Fruit fly (Drosophila melanogaster) S2 (cell line): ENCODE measurements around the gene ND-75.

Source experiments
- CG8478 ChIP-seq: fragments of >200 bp; optimal IDR thresholded peaks from 2 replicates; lab custom pipeline; 2018
- CTCF ChIP-seq, 2 experiments: fragments of >200 bp; optimal IDR thresholded peaks; 2 replicates each; lab custom pipeline; 2018

ND-75 gene

DNA sequence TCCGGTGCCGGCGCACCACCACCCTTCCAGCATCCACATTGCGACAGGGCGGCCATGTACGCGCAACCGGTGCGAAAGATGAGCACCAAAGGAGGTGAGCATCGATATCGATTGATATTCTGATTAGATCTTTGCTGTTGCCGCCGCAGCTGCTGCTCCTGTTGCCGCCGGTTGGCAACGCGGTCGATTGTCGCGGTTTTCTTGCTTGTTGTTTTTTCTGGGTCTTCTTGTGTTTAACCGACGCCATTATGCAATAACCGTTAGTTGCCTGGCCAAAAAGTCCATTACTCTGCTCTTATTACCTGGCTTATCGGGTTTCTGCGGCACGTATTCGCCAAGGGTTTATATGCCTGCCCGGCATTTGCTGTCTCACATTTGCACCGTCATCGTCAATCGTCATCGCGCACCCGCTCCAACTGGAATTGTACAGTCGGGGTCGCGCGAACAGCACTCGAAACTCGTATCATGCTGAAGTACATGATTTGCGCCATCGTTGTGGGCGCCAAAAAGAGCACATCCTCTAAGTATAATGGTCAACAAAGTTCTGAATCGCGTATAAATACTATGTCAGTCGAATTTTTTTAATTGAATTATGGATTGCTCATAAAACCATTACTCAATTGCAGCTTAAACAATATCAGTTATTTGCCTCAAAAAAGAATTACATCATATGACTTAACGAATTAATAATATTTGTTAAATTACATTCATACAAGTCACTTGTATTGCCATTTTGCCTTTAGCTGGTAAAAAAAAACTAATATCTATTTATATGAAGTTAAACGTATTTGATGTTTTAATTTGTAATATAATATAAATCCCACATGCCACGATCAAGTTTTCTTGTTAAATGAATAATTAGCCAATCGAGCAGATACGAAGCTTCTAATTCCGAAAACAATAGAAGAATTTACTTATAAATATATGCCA is 7.3 kb downstream of the ND-75 start, which contains the start of gene sni:
Gene sni (minus strand): TSS at position 51 of the 930 bp plus-strand sequence.
- TF ChIP-seq CTCF (optimal IDR thresholded peaks at IDR 0.05; lab: Kevin White, UChicago) (no peak), CG8478 (lab: Kevin White, UChicago) (no peak)

DNA sequence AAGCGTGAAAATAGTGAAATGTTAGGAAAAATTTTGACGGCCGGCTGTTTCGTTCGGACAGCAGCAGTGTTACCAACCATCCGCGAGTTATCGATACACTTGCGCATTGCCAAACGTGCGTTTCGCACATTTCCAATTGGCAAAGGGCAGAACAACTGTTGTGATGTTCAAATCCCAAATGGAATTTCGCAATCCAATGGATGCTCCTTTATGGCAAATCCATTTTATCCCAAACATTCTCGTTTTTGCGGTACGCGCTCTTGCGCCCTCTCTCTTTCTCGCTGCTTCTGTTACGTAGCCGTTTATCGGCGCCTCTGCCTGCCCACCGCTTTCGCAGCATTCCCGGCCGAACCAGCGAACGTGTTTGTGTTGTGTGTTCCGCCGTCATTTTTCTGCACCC is 8.2 kb downstream of the ND-75 start:
- no peak for TF ChIP-seq CTCF (optimal IDR thresholded peaks at IDR 0.05; lab: Kevin White, UChicago)
- TF ChIP-seq CG8478 (lab: Kevin White, UChicago), result no peak

DNA sequence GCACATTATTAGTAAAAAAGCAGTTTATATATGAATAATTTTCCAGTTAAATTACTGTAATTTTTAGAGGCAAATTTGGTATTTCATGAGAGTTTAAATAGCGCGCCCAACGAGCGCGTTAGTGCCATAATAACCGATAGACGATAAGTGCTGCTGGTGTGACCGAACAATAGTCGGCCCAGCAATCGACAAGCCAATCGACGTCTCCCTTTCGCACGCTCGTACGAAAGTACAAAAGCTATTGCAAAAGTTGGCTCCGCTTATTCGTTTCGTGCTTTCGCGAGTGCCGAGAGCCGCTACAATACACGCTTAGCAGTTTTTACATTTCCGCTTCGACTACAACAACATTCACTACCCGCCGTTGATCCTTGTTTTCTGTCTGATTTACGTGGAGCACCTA is 9.2 kb downstream of the ND-75 start, which contains the start of gene Trxr1:
Gene Trxr1 (plus strand): TSS at position 231 of the 400 bp plus-strand sequence.
- no peak for TF ChIP-seq CTCF (optimal IDR thresholded peaks at IDR 0.05; lab: Kevin White, UChicago)
- TF ChIP-seq CG8478 (lab: Kevin White, UChicago), result no peak

dm6 chrX:8240431-8240830 is 11.1 kb downstream of the ND-75 start, which contains the start of gene CG2147:
CG2147 (plus strand) TSS chrX:8240684.
- no peak for TF ChIP-seq CTCF (optimal IDR thresholded peaks at IDR 0.05; lab: Kevin White, UChicago)
- TF ChIP-seq CG8478 (lab: Kevin White, UChicago), result no peak

- TF ChIP-seq CG8478 (lab: Kevin White, UChicago) (no peak), CTCF (optimal IDR thresholded peaks at IDR 0.05; lab: Kevin White, UChicago) (no peak)
Measured at dm6 chrX:8233915-8234565, 17.4 kb downstream of the ND-75 start.

DNA sequence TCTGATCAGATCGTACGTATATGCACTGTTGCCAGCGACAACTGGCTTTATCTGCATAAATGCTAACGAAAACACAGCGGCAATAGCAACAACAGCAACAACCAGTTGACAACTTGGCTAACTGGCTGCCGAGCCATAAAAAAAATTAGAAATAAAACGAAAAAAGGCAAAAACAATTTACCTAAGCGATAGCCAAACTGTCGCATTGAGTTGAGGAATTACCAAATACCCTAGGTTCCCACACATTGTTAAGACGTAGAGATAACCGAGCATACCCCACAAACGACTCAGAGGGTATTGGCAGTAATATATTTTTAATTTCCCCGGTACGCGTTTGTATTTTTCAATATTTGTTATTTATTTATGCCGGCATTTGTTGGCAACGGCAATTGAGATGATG is 18.3 kb downstream of the ND-75 start:
- TF ChIP-seq CTCF (optimal IDR thresholded peaks at IDR 0.05; lab: Kevin White, UChicago) (no peak), CG8478 (lab: Kevin White, UChicago) (no peak)

- TF ChIP-seq CG8478 (lab: Kevin White, UChicago) (no peak), CTCF (optimal IDR thresholded peaks at IDR 0.05; lab: Kevin White, UChicago) (no peak)
Measured at dm6 chrX:8231241-8232028, 20.1 kb downstream of the ND-75 start.

- TF ChIP-seq CTCF (optimal IDR thresholded peaks at IDR 0.05; lab: Kevin White, UChicago), result no peak
- TF ChIP-seq CG8478 (lab: Kevin White, UChicago), result no peak
Measured at dm6 chrX:8229918-8230699, 21.4 kb downstream of the ND-75 start.

DNA sequence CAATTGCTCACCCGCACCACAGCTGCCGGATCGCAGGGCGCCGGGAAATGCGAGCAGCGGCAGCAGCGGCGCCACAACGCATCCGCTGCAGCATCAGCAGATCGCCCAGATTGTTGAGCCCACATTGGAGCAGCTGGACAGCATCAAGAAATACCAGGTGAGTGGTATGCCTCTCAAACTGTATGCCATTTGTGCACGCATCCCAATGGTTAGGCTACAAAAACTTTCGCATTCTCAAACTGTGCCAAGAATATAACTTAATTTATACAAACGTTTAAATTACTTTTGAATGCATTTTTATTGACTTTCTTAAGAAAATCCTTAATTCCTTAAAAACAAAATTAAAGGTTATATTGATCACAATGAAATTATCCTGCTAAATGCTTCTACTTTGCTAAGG is 23.5 kb downstream of the ND-75 start:
- TF ChIP-seq CTCF (optimal IDR thresholded peaks at IDR 0.05; lab: Kevin White, UChicago) (peak; percentile 6 to 13), CG8478 (lab: Kevin White, UChicago) (no peak)

DNA sequence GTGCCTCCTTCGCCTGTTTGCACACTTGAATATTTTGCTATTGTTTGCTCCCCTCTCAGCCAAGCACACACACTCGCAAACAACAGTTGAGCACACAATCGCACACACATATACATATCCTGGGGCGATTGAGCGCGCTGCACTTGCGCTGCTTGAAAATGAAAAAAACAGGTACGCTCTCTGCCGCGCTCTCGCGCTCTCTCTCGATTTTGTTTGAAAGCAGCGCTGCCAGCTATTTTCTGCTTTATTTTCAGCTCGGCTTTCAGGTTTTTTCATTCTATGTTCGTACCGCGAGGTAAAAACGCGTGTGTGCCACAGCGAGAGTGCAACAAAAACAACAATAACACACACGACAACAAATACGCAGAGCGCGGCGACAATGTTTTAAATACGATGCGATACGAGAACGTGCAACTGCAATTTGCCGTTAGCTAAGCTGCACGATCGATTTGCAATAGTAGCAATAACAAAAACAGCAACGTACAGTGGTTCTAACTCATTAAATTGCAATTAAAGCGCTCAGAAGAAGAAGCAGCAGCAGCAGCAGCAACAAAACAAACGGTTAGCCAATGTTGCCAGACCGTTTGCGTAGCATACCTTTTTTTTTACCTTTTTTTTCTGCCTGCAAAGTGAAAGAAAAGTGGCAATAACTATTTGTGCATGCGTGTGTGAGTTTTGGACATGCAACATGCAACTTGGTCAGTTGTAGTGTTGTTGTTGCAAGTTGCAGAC is 35.5 kb downstream of the ND-75 start:
- TF ChIP-seq CG8478 (lab: Kevin White, UChicago), result no peak
- no peak for TF ChIP-seq CTCF (optimal IDR thresholded peaks at IDR 0.05; lab: Kevin White, UChicago)

DNA sequence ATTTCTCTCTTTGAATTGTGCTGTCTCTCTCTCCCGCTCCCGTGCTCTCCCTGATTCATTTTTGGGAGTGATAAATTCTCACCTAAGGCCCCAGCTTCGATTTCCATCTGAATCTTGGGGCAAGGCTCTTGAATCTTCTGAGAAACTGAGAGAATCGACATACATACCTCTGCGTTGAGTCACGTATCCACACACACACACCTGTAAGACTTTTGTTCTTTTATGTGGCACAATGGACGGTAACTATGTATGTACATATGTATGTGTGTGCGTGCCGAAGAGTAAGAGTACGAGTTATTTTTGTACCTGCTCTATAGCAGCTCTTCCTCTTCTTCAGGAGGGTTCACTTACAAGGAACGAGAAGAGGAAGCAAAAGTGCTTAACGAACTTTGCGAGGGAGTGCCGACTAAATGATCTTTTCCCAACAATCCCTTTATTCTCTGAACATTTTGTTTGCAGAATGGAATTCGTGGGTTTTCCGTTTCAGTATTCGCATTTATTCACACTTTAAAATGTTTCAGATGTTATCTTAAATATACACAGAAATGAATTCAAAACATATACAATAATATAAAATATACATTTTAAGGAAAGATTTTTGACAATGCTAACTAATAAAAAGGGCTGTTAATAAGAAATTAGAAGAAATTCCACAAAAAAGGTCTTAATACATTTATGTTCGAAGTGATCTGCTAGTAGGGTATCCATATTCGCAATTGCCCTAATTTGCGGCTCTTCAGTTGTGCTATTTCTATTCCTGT is 36.2 kb downstream of the ND-75 start:
- TF ChIP-seq CG8478 (lab: Kevin White, UChicago) (no peak), CTCF (optimal IDR thresholded peaks at IDR 0.05; lab: Kevin White, UChicago) (no peak)

DNA sequence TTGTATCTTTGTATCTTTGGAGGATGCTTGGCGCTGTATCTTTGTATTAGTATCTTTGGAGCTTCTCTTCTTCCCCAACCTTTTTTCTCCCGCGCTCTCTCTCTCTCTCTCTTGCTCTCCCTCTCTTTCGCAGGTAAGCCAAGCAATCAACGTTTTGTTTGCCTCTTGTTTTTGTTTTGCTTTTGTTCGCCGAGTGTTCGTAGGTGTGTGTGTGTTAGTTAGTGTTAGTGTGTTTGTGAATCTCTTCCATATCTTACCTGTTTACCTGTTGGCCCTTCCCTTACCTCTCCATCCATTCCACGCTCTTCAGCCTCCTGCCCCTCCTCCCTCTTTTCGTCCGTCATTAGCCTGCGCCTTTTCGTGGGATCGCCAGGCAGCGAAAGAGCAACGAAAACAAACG is 37.5 kb downstream of the ND-75 start:
- TF ChIP-seq CG8478 (lab: Kevin White, UChicago) (no peak), CTCF (optimal IDR thresholded peaks at IDR 0.05; lab: Kevin White, UChicago) (no peak)
